Worm (Caenorhabditis elegans): Measurements from ENCODE around the gene cfp-1.

The cfp-1 gene

DNA sequence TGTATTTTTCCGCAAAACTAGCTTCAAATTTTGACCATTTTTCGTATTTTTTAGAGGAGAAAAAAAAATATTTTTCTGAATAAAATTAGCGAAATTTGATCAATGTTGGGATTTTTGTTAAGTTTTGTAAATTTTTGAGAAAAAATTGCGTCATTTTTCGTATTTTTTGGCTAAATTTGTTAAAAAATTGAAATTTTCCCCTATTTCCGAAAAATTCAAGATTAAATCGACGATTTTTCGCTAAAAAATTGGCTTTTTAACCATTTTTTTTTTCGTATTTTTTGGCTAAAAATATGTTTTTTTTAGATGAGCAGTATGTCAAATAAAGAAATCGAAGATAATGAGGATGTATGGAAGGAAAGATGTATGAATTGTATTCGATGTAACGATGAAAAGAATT, at the start of gene cfp-1:
cfp-1 (plus strand) TSS at position 301 of the 400 bp plus-strand sequence.
- TF ChIP-seq him-1 (tag; optimal IDR thresholded peaks at IDR 0.05) (no peak), dao-5 (tag; optimal IDR thresholded peaks at IDR 0.05) (no peak), W03F9.2 (tag; optimal IDR thresholded peaks at IDR 0.05) (no peak)

DNA sequence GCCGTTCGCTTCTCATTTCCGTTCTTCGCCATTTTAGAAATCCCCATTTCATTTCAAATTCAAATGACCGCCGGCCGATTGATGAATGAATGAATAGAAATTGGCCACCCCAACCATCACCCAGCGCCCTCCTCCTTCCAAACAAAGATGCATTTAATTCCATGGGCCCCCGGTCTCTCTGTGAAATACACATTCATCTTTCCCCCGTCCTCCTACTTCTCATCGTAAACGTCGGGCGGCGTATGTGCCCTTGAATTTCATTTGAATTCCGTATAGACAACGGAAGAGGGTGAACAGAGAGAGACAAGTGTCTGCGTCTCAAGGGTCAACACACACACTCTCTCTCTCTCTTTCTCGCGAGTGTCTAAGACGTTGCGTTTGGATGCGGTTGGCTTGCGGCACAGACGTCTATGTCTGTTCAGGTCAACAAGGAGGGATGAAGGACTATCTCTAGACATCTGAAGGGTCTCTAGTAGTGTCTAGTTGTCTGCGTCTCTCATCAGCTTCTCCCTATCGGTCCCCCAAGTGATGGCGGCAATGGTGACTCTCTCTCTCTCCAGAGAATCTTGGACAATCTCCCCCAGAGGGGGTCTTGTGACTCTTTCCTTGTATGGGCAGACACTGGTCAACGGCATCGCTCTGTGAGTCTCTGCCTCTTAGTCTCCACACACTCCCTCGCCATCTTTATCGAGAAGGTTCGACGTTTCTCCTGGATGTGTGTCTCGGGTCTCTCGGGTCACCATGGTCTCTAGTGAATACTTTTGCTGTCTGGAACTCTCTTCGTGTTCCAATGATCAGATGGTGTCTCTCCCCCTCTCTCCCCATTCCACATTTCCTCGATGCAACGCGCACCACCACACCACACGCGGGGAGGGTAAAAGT, 44.4 kb upstream of the cfp-1 start:
- TF ChIP-seq dao-5 (tag; optimal IDR thresholded peaks at IDR 0.05): no peak
- peak; percentile 67 for TF ChIP-seq him-1 (tag; optimal IDR thresholded peaks at IDR 0.05)
- TF ChIP-seq W03F9.2 (tag; optimal IDR thresholded peaks at IDR 0.05): peak; percentile 24

DNA sequence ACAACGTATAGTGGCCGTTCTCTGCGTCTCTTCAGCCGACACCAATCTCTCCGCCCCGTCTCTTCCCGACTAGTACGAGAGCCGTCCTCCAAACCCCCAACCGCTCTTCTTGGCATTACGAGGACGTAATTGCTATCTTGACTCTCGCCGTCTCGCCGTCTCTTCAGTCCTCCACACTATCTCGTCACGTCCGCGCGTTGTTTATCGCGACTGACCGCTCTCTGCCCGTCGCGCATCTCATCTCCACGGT, 43.8 kb upstream of the cfp-1 start:
- TF ChIP-seq dao-5 (tag; optimal IDR thresholded peaks at IDR 0.05) (no peak), him-1 (tag; optimal IDR thresholded peaks at IDR 0.05) (no peak), W03F9.2 (tag; optimal IDR thresholded peaks at IDR 0.05) (no peak)

DNA sequence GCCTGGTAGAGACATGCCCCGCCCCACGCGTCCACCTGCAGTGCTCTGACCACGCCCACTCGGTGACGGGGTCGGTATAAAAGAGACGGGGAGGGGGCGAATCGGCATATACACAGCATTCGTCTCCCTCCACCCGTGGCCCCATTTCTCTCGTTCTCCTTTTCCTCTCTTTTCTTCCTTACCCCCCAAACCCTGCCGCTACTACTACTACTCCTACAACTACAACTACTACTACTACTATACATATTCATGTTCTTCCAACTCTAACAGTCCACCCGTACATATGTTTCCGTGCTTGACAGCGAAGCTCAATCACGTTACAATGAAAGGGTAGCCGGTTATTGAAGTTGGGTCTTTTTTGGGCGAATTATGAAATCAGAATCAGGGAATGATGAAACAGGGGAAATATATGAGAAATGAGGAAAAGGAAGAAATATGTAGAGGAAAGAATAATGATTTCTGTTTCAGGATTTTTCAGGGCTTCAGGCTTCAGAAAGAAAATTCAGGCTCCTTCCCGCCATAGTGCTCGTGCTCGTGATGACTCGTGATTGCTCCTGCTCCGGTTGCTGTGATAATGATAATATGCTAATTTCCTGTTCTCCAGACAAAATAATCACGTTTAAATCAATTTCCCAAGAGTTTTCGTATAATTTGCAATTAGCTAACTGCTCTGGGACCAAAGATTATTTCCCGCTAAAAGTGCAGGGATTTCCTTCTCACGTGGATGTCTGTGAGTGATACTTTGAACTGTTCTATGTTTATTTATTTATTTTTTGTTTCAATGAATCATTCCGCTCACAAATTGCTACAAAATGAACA, 43.3 kb upstream of the cfp-1 start:
- TF ChIP-seq W03F9.2 (tag; optimal IDR thresholded peaks at IDR 0.05) (no peak), dao-5 (tag; optimal IDR thresholded peaks at IDR 0.05) (no peak), him-1 (tag; optimal IDR thresholded peaks at IDR 0.05) (peak; percentile 84)

DNA sequence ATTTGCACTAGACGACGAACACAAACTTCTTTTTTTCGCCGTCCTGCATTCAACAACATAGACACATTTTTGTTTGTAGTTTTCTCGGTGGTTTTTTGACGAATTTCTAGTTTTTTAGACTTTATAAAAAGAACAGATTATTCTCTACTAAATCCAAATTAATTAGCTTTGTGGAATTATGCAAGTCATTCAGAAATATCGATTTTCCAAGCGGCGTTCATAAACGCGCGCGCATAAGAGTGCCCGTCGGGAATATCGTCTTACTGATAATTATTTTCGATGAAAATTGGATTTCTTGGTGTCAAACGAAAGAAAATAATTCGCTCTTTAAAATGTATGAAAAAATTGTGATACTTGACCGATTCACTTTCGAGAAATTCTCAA, 42.7 kb upstream of the cfp-1 start:
- TF ChIP-seq dao-5 (tag; optimal IDR thresholded peaks at IDR 0.05): no peak
- TF ChIP-seq W03F9.2 (tag; optimal IDR thresholded peaks at IDR 0.05): no peak

DNA sequence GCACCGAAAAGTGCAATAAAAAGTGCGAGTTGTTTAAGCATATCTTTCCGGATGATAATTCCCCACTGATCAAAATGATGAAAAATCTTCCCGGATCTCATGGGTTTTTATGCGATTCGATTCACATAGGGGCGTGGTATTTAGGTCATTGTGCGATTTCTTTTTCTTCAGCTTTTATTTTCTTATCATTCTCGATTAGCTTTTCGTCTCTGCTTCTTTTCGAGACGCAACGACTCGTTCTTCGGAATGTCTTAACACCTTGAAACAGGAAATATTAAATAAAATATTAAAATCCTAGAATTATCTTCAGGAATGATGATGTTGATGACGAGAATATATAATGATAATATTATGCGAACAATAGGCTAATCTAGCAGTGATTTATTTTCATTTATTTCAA, 33.6 kb upstream of the cfp-1 start, which contains the start of gene Y37A1B.7:
Y37A1B.7 (minus strand) TSS at position 101 of the 400 bp plus-strand sequence.
- TF ChIP-seq dao-5 (tag; optimal IDR thresholded peaks at IDR 0.05) (no peak), him-1 (tag; optimal IDR thresholded peaks at IDR 0.05) (no peak), W03F9.2 (tag; optimal IDR thresholded peaks at IDR 0.05) (no peak)

DNA sequence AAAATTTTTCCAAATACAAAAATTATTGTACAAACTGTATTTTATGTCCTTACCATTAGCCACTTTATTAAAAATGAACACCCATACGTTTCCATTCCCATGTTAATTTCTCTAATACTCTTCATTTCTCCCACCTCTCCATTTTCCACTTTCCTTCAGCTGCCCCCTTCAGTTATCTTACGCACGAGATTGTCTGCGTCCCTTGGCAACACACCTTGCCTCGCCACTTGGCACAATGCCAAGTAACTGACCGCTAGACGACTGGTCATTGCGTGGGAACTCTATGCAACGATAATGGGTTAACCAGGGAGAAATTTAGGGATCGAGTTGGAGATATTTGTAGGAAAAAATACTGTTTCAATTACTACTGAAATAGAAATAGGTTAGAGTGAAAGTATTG, 30.5 kb upstream of the cfp-1 start:
- no peak for TF ChIP-seq him-1 (tag; optimal IDR thresholded peaks at IDR 0.05)
- no peak for TF ChIP-seq dao-5 (tag; optimal IDR thresholded peaks at IDR 0.05)
- no peak for TF ChIP-seq W03F9.2 (tag; optimal IDR thresholded peaks at IDR 0.05)

DNA sequence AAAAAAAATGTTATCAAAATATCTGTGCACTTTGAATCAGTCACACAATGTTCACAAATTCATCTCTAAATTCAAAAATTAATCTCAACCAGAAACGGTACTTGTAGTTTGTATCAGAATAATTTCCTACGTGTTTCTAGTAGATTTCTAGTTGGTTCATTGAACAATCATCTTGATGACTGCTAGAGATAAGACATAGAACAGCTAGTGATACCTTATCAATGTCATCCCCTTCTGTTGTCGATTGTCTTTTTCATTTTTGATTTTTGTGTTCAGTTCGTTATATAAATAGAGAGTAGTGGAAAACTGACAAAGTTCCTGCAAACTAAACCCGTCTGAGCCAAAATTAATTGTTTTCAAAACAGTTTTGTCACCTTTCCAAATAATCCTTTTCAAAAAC, 26.8 kb upstream of the cfp-1 start:
- TF ChIP-seq him-1 (tag; optimal IDR thresholded peaks at IDR 0.05): no peak
- no peak for TF ChIP-seq dao-5 (tag; optimal IDR thresholded peaks at IDR 0.05)
- TF ChIP-seq W03F9.2 (tag; optimal IDR thresholded peaks at IDR 0.05): no peak

DNA sequence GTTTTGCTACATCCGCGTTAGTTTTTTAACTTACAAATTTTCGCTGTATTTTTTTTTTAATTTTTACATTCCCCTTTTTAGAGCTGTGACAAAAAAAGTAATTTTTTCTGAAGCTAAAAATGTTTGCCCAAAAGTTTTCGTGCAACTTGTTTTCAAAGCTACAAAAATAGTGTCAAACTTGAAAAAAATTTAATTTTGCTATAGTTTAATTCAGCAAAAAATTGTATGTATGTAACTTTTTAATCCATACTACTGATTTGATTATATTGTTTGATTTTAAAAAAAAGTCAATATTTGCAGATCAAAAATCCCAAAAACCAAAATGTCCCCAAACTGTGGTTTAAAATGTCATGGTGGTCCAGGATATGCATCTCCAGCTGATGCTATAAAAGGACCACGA, 26.3 kb upstream of the cfp-1 start, which contains the start of gene semo-1:
semo-1 (plus strand) TSS at position 301 of the 400 bp plus-strand sequence.
- TF ChIP-seq him-1 (tag; optimal IDR thresholded peaks at IDR 0.05) (no peak), dao-5 (tag; optimal IDR thresholded peaks at IDR 0.05) (no peak), W03F9.2 (tag; optimal IDR thresholded peaks at IDR 0.05) (no peak)

DNA sequence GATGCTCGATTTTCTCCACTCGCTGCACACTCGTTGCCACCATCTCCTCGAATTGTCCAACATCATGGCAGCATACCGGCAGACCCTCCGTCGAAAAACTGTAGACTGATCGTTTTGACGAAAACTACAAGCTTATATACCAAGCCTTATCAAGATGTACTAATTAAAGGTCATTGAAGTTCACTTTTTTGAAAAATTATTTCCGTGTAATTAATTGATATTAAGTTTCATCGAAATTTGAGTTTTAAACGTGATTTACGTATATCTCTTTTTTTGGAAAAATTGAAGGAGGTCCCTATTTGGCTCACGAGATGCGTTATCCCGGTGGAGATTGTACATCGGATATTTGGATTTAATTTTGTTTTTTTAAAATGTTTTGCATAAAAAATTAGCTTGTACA, 16.6 kb upstream of the cfp-1 start, which contains the start of gene Y37A1B.4:
Y37A1B.4 (minus strand) TSS at position 101 of the 400 bp plus-strand sequence.
- TF ChIP-seq dao-5 (tag; optimal IDR thresholded peaks at IDR 0.05) (no peak), him-1 (tag; optimal IDR thresholded peaks at IDR 0.05) (no peak), W03F9.2 (tag; optimal IDR thresholded peaks at IDR 0.05) (no peak)

DNA sequence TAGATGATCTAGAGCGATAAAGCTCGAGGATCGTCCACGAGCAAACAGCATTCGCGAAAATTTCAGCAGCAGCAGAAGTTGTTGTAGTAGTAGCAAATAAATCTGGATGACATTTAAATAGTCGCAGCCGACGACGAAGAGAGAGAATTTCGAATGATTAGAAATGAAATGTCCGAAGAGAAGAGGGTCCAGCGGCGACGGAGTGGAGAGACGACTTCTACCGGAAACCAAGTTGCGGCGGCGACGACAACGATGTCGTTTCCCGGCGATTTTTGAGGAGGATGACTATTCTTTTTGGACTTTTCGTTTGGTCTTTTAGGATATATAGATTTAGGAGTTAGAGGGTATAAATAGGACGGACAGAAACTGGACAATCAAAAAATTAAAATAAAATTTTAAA, 10.8 kb upstream of the cfp-1 start:
- TF ChIP-seq dao-5 (tag; optimal IDR thresholded peaks at IDR 0.05) (no peak), W03F9.2 (tag; optimal IDR thresholded peaks at IDR 0.05) (no peak), him-1 (tag; optimal IDR thresholded peaks at IDR 0.05) (no peak)

DNA sequence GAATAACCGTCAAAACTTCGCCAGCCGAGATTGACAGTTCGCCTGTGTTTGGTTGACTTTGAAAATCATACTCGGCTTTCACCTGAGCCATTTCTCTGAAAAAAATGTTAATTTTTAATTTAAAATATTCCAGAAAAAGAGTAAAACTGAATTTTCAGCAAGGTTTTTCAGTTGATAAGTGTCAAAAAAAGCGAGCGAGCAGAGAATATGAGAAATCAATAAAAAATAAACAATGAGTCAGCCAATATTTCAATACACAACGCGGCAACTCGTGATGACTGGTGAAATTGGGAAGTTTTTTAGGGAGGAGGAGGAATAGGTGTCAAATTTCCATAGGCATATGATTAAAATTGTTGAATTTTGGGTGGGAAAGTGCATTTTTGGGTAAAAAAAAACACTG, 7.5 kb upstream of the cfp-1 start, which contains the start of gene lst-4:
lst-4 (minus strand) TSS at position 101 of the 400 bp plus-strand sequence.
- no peak for TF ChIP-seq W03F9.2 (tag; optimal IDR thresholded peaks at IDR 0.05)
- TF ChIP-seq dao-5 (tag; optimal IDR thresholded peaks at IDR 0.05): no peak
- TF ChIP-seq him-1 (tag; optimal IDR thresholded peaks at IDR 0.05): no peak

DNA sequence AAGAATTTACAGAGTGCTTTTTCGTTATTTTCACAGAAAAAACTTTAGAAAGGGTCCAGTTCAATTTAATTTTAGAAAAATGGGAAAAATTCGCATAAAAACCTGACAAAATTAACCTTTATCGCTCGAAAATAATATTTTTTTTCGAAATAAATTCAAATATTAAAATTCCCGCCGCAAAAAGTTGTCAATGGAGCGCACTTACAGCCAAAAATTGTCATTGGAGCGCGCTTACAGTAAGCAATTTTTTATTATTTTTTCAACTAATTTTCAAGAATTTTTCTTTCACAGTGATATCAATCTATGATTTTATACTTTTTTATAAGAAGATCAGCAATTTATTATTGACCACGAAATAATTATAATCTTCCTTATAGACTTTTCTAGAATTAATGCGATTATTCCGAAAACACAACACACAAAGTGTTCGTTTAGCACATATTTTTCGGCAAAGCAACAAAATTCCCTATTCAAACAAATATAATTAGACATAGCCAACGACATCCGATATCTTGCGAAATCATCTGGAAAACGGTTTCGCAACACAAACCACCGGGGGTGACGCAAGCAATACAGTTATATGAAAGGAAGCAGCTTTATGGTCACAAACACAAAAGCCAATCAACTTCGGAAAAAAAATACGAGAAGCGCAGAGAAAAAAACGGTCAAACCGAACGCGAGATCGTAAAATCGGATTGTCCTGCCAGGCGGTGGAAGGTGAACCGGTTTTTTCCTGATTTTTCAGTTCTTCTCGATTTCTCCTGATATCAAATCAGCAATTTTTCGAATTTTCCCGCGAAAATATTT, 6.8 kb upstream of the cfp-1 start:
- no peak for TF ChIP-seq dao-5 (tag; optimal IDR thresholded peaks at IDR 0.05)
- TF ChIP-seq him-1 (tag; optimal IDR thresholded peaks at IDR 0.05): no peak
- peak; percentile 44 for TF ChIP-seq W03F9.2 (tag; optimal IDR thresholded peaks at IDR 0.05)

All from whole organism, L4/young adult.